Fruit fly (Drosophila melanogaster): ENCODE measurements around the gene GMF.

Gene GMF

DNA sequence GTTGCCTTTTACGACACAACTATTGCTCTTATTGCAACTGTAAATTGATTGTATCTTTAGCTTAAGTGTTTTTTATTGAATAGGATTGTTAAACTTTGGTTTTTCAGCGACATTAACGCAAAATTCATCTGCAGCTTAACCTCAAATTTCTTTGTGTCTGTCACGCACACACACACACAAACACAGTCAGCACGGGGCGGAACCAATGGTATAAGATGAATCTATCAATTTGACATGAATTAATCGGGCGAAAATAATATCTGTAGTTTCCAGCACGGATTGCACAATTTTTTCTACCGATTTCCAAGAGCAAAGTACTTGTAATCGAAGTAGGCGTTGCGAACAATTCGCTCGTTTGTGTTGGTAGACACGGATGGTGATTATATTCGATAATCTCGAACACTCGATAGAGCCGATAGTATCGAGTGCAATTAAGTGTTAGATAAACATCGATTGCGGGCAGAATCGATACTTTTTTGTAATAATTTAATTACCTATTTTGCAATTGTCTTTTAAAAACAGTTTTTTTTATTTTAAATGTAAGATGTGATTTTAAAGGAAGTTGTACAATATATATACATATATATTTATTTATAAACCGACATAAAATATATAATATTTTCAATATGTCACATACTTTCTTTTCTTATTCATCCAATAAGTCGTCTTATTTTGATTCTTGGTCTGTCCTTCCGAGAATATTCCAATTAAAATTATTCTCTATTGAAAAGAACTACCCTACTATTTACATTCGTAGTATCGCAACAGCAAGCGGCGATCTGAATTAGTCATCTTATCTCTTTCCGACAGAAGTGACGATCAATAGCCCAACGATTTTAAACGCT is 45.3 kb downstream of the GMF start, which contains the start of the genes PRL-1 and EndoGI (continued):
- TF ChIP-seq ham (GFP tag; IDR thresholded peaks at IDR 0.05) (no peak), tup (GFP tag; optimal IDR thresholded peaks at IDR 0.05) (no peak), pum (GFP tag; optimal IDR thresholded peaks at IDR 0.05) (no peak), NC2α (GFP tag; optimal IDR thresholded peaks at IDR 0.05) (no peak), CG4328 (GFP tag; optimal IDR thresholded peaks at IDR 0.05) (peak; percentile 71), Bgb (GFP tag; IDR thresholded peaks at IDR 0.05; ENCODE audit: partially characterized antibody) (peak; percentile 99), GATAe (GFP tag; conservative IDR thresholded peaks at IDR 0.05) (0 out of 2 replicates have a peak, but pooled peaks have one; percentile 12), vfl (GFP tag; optimal IDR thresholded peaks at IDR 0.05) (no peak), cwo (GFP tag; optimal IDR thresholded peaks at IDR 0.05) (peak; percentile 70), crol (GFP tag; IDR thresholded peaks at IDR 0.05) (no peak), HHEX (GFP tag; optimal IDR thresholded peaks at IDR 0.05) (no peak), Dad (GFP tag; optimal IDR thresholded peaks at IDR 0.05) (peak; percentile 32), CG6765 (GFP tag; optimal IDR thresholded peaks at IDR 0.05) (peak; percentile 59), NC2β (GFP tag; optimal IDR thresholded peaks at IDR 0.05) (no peak), CG1233 (GFP tag; optimal IDR thresholded peaks at IDR 0.05) (peak; percentile 66), CG31388 (GFP tag; optimal IDR thresholded peaks at IDR 0.05) (no peak), CTCF (GFP tag; optimal IDR thresholded peaks at IDR 0.05) (no peak), CG7987 (GFP tag; optimal IDR thresholded peaks at IDR 0.05) (no peak), crc (GFP tag; optimal IDR thresholded peaks at IDR 0.05) (no peak), CG14965 (GFP tag; optimal IDR thresholded peaks at IDR 0.05; ENCODE audit: borderline replicate concordance) (no peak), Hr39 (optimal IDR thresholded peaks at IDR 0.05) (no peak), CG6654 (GFP tag; optimal IDR thresholded peaks at IDR 0.05) (no peak), Drgx (GFP tag; IDR thresholded peaks at IDR 0.05) (peak; percentile 86), dan (GFP tag; IDR thresholded peaks at IDR 0.05) (no peak), Mes4 (GFP tag; optimal IDR thresholded peaks at IDR 0.05) (no peak), dmrt99B (tag; optimal IDR thresholded peaks at IDR 0.05) (no peak), pan (optimal IDR thresholded peaks at IDR 0.05) (no peak), pan (GFP tag; optimal IDR thresholded peaks at IDR 0.05 in 1 of 2, IDR thresholded peaks at IDR 0.05 in 1 of 2) (peak in 1 of 2 experiments; percentile 84), CG4404 (GFP tag; IDR thresholded peaks at IDR 0.05) (no peak), shn (GFP tag; optimal IDR thresholded peaks at IDR 0.05) (no peak), lov (optimal IDR thresholded peaks at IDR 0.05) (no peak), lov (GFP tag; IDR thresholded peaks at IDR 0.05) (no peak), chn (GFP tag; optimal IDR thresholded peaks at IDR 0.05) (peak; percentile 14), CG7963 (GFP tag; IDR thresholded peaks at IDR 0.05; ENCODE audit: partially characterized antibody) (peak; percentile 99), en (GFP tag; optimal IDR thresholded peaks at IDR 0.05) (no peak), CG11085 (GFP tag; IDR thresholded peaks at IDR 0.05) (no peak; the same call in 1 of the 2 replicates), Ptx1 (GFP tag; IDR thresholded peaks at IDR 0.05) (peak; percentile 77), mirr (GFP tag; optimal IDR thresholded peaks at IDR 0.05) (no peak), CG3281 (GFP tag; optimal IDR thresholded peaks at IDR 0.05) (peak; percentile 77), D (optimal IDR thresholded peaks at IDR 0.05) (peak; percentile 15), D (GFP tag; optimal IDR thresholded peaks at IDR 0.05) (peak; percentile 13), toy (GFP tag; IDR thresholded peaks at IDR 0.05) (no peak; the same call in 1 of the 2 replicates), CG17912 (GFP tag; optimal IDR thresholded peaks at IDR 0.05) (no peak), CG1024 (GFP tag; IDR thresholded peaks at IDR 0.05) (no peak), lbe (GFP tag; optimal IDR thresholded peaks at IDR 0.05) (peak; percentile 70), ab (GFP tag; optimal IDR thresholded peaks at IDR 0.05) (no peak), jigr1 (GFP tag; IDR thresholded peaks at IDR 0.05) (no peak), CG1603 (tag; optimal IDR thresholded peaks at IDR 0.05) (peak; percentile 70), CG10147 (GFP tag; optimal IDR thresholded peaks at IDR 0.05) (peak; percentile 80), CG3847 (GFP tag; IDR thresholded peaks at IDR 0.05) (peak; percentile 76), dysf (GFP tag; IDR thresholded peaks at IDR 0.05) (peak; percentile 79; the same call in 1 of the 3 replicates)

Data from whole organism, embryonic.